Worm (Caenorhabditis elegans): ENCODE data around the gene srh-140.

DNA sequence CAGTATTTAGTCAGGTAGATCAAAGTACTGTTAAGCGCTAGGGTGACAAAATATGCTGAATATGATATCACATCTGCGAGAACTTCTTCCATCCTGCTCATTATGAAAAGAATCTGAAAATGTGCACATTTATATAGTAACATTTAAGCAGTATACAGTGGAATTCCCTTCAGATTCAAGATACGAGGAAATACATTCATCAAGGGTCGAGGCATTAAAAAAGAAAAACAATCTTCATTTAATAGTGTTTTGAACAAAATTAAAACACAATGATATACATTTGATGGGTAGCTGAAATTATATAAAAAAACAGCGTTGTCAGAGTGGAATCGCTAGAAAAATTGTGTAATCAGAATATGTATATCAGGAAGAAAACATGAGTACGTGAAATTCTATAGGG, 13.7 kb downstream of the srh-140 start, which contains the start of gene str-27:
- TF ChIP-seq sea-2 (GFP tag; IDR thresholded peaks at IDR 0.05) (no peak), Y53G8AR.9 (GFP tag; conservative IDR thresholded peaks at IDR 0.05) (no peak), atf-7 (tag; optimal IDR thresholded peaks at IDR 0.05) (no peak), unc-62 (GFP tag; optimal IDR thresholded peaks at IDR 0.05) (no peak), snpc-4 (GFP tag; optimal IDR thresholded peaks at IDR 0.05) (no peak), snpc-4 (tag; optimal IDR thresholded peaks at IDR 0.05) (no peak), madf-10 (tag; optimal IDR thresholded peaks at IDR 0.05) (no peak), him-1 (tag; optimal IDR thresholded peaks at IDR 0.05) (no peak), ama-1 (optimal IDR thresholded peaks at IDR 0.05) (no peak), ama-1 (GFP tag; optimal IDR thresholded peaks at IDR 0.05) (no peak), athp-1 (tag; optimal IDR thresholded peaks at IDR 0.05) (no peak), egl-44 (GFP tag; IDR thresholded peaks at IDR 0.05) (no peak), snpc-3.4 (tag; optimal IDR thresholded peaks at IDR 0.05) (no peak), lsy-27 (tag; optimal IDR thresholded peaks at IDR 0.05; ENCODE audit: borderline replicate concordance, insufficient read depth) (no peak)
